Fruit fly (Drosophila melanogaster) whole organism, embryonic: ENCODE measurements around the gene CG5346.

Experiments
- CG10147 ChIP-seq: fragments of 200-800 bp; sonication (Bioruptor generic); optimal IDR thresholded peaks from 2 replicates; lab custom pipeline; 2019; ENCODE audit warnings: missing biosample characterization, mild to moderate bottlenecking, missing genetic modification characterization, moderate library complexity
- CG10366 ChIP-seq: fragments of 200-800 bp; sonication (Bioruptor generic); IDR thresholded peaks from 2 replicates; pipeline ENCODE4 v1.3.6; 2022; ENCODE audit warnings: missing biosample characterization, missing genetic modification characterization
- CG10462 ChIP-seq: fragments of 200-800 bp; sonication (Bioruptor generic); optimal IDR thresholded peaks from 2 replicates; lab custom pipeline; 2016; ENCODE audit warnings: missing biosample characterization, missing genetic modification characterization
- CG12155 ChIP-seq: fragments of 200-800 bp; sonication (Bioruptor generic); optimal IDR thresholded peaks from 3 replicates; lab custom pipeline; 2016; ENCODE audit warnings: missing biosample characterization, missing genetic modification characterization
- CG12659 ChIP-seq: fragments of 200-800 bp; sonication (Bioruptor generic); optimal IDR thresholded peaks from 3 replicates; lab custom pipeline; 2017; ENCODE audit warnings: mild to moderate bottlenecking, missing biosample characterization, missing genetic modification reagents, missing genetic modification characterization
- CG13424 ChIP-seq: fragments of 200-800 bp; sonication (Bioruptor generic); optimal IDR thresholded peaks from 2 replicates; lab custom pipeline; 2019; ENCODE audit warnings: missing biosample characterization, mild to moderate bottlenecking, missing genetic modification characterization, moderate library complexity
- CG13624 ChIP-seq: fragments of 200-800 bp; sonication (Bioruptor generic); optimal IDR thresholded peaks from 2 replicates; lab custom pipeline; 2016; ENCODE audit warnings: missing biosample characterization, missing genetic modification characterization
- CG15269 ChIP-seq: fragments of 200-800 bp; sonication (Bioruptor generic); optimal IDR thresholded peaks from 2 replicates; lab custom pipeline; 2018; ENCODE audit warnings: missing biosample characterization, mild to moderate bottlenecking, missing genetic modification characterization, moderate library complexity
- CG15696 ChIP-seq: fragments of 200-800 bp; sonication (Bioruptor generic); optimal IDR thresholded peaks from 2 replicates; lab custom pipeline; 2019; ENCODE audit warnings: missing biosample characterization, mild to moderate bottlenecking, missing genetic modification characterization, moderate library complexity
- CG1832 ChIP-seq: fragments of 200-800 bp; sonication (Bioruptor generic); optimal IDR thresholded peaks from 2 replicates; lab custom pipeline; 2017; ENCODE audit warnings: missing biosample characterization, mild to moderate bottlenecking, missing genetic modification characterization, inconsistent platforms
- CG18599 ChIP-seq: fragments of 200-800 bp; sonication (Bioruptor generic); optimal IDR thresholded peaks from 3 replicates; lab custom pipeline; 2017; ENCODE audit warnings: missing biosample characterization, missing genetic modification characterization, mild to moderate bottlenecking, moderate library complexity, missing genetic modification reagents
- CG2889 ChIP-seq: fragments of 200-800 bp; sonication (Bioruptor generic); IDR thresholded peaks from 3 replicates; pipeline ENCODE4 v1.3.6; 2022; ENCODE audit warnings: missing biosample characterization, missing genetic modification characterization
- CG3065 ChIP-seq: fragments of 200-800 bp; sonication (Bioruptor generic); optimal IDR thresholded peaks from 2 replicates; lab custom pipeline; 2016; ENCODE audit warnings: missing biosample characterization, missing genetic modification characterization
- CG3407 ChIP-seq: fragments of 200-800 bp; sonication (Bioruptor generic); optimal IDR thresholded peaks from 2 replicates; lab custom pipeline; 2018; ENCODE audit warnings: missing biosample characterization, mild to moderate bottlenecking, missing genetic modification characterization
- CG4360 ChIP-seq: fragments of 200-800 bp; sonication (Bioruptor generic); IDR thresholded peaks from 2 replicates; pipeline ENCODE4 v1.3.6; 2022; ENCODE audit warnings: missing biosample characterization, missing genetic modification characterization
- CG5180 ChIP-seq: fragments of 200-800 bp; sonication (Bioruptor generic); optimal IDR thresholded peaks from 3 replicates; lab custom pipeline; 2017; ENCODE audit warnings: missing biosample characterization, missing genetic modification characterization, mild to moderate bottlenecking, moderate library complexity, missing genetic modification reagents
- CG7556 ChIP-seq: fragments of 200-800 bp; sonication (Bioruptor generic); optimal IDR thresholded peaks from 2 replicates; lab custom pipeline; 2017; ENCODE audit warnings: missing biosample characterization, mild to moderate bottlenecking, missing genetic modification characterization
- CG8290 ChIP-seq, 3 experiments: fragments of 200-800 bp; sonication (Bioruptor generic); optimal IDR thresholded peaks; 2 replicates each; lab custom pipeline; 2016 to 2019; ENCODE audit warnings: missing biosample characterization in 3 of 3, missing genetic modification characterization in 3 of 3, mild to moderate bottlenecking in 2 of 3, moderate library complexity in 1 of 3
- CG8924 ChIP-seq: fragments of 200-800 bp; optimal IDR thresholded peaks from 3 replicates; lab custom pipeline; 2019; ENCODE audit warnings: missing biosample characterization, mild to moderate bottlenecking, missing genetic modification characterization, moderate library complexity
- Dek ChIP-seq: fragments of 200-800 bp; sonication (Bioruptor generic); optimal IDR thresholded peaks from 3 replicates; lab custom pipeline; 2019; ENCODE audit warnings: missing biosample characterization, mild to moderate bottlenecking, missing genetic modification characterization, moderate library complexity
- Fer3 ChIP-seq: fragments of 200-800 bp; sonication (Bioruptor generic); optimal IDR thresholded peaks from 2 replicates; lab custom pipeline; 2018; ENCODE audit warnings: missing biosample characterization, mild to moderate bottlenecking, missing genetic modification characterization, moderate library complexity
- H2.0 ChIP-seq: fragments of 200-800 bp; sonication (Bioruptor generic); IDR thresholded peaks from 2 replicates; pipeline ENCODE4 v1.3.6; 2022; ENCODE audit warnings: missing biosample characterization, missing genetic modification characterization
- Hsf ChIP-seq: fragments of 200-800 bp; sonication (Bioruptor generic); optimal IDR thresholded peaks from 3 replicates; lab custom pipeline; 2016; ENCODE audit warnings: missing biosample characterization, missing genetic modification characterization
- NC2β ChIP-seq: fragments of 200-800 bp; sonication (Bioruptor generic); optimal IDR thresholded peaks from 2 replicates; lab custom pipeline; 2016; ENCODE audit warnings: missing biosample characterization, missing genetic modification characterization
- Nf-YA ChIP-seq: fragments of 200-800 bp; sonication (Bioruptor generic); IDR thresholded peaks from 2 replicates; pipeline ENCODE4 v1.3.6; 2022; ENCODE audit warnings: missing biosample characterization, missing genetic modification characterization
- Nf-YC ChIP-seq: fragments of 200-800 bp; optimal IDR thresholded peaks from 3 replicates; lab custom pipeline; 2019; ENCODE audit warnings: missing biosample characterization, mild to moderate bottlenecking, missing genetic modification characterization, moderate library complexity
- Oaz ChIP-seq: fragments of 200-800 bp; sonication (Bioruptor generic); IDR thresholded peaks from 2 replicates; pipeline ENCODE4 v1.3.6; 2022; ENCODE audit warnings: missing biosample characterization, missing genetic modification characterization
- Rx ChIP-seq: fragments of 200-800 bp; sonication (Bioruptor generic); IDR thresholded peaks from 2 replicates; pipeline ENCODE4 v1.3.6; 2022; ENCODE audit warnings: missing biosample characterization, missing genetic modification characterization
- Sox100B ChIP-seq: fragments of 200-800 bp; sonication (Bioruptor generic); optimal IDR thresholded peaks from 3 replicates; lab custom pipeline; 2018; ENCODE audit warnings: missing biosample characterization, mild to moderate bottlenecking, missing genetic modification characterization
- Ssrp ChIP-seq: fragments of 200-800 bp; sonication (Bioruptor generic); optimal IDR thresholded peaks from 2 replicates; lab custom pipeline; 2018; ENCODE audit warnings: missing biosample characterization, mild to moderate bottlenecking, missing genetic modification characterization, moderate library complexity
- ase ChIP-seq: fragments of 200-800 bp; sonication (Bioruptor generic); IDR thresholded peaks from 3 replicates; pipeline ENCODE4 v1.3.6; 2022; ENCODE audit warnings: missing biosample characterization, missing genetic modification characterization
- az2 ChIP-seq: fragments of 200-800 bp; sonication (Bioruptor generic); optimal IDR thresholded peaks from 3 replicates; lab custom pipeline; 2016; ENCODE audit warnings: missing biosample characterization, missing genetic modification characterization
- chm ChIP-seq: fragments of 200-800 bp; sonication (Bioruptor generic); IDR thresholded peaks from 2 replicates; pipeline ENCODE4 v1.3.6; 2022; ENCODE audit warnings: missing biosample characterization, missing genetic modification characterization
- chn ChIP-seq: fragments of 200-800 bp; sonication (Bioruptor generic); optimal IDR thresholded peaks from 2 replicates; lab custom pipeline; 2016; ENCODE audit warnings: missing biosample characterization, missing genetic modification characterization
- ci ChIP-seq: fragments of 200-800 bp; sonication (Bioruptor generic); IDR thresholded peaks from 3 replicates; pipeline ENCODE4 v1.3.6; 2022; ENCODE audit warnings: missing biosample characterization, missing genetic modification characterization
- fd96Cb ChIP-seq: fragments of 200-800 bp; sonication (Bioruptor generic); optimal IDR thresholded peaks from 2 replicates; lab custom pipeline; 2018; ENCODE audit warnings: missing biosample characterization, mild to moderate bottlenecking, missing genetic modification characterization, moderate library complexity
- hb ChIP-seq: fragments of 200-800 bp; sonication (Bioruptor generic); IDR thresholded peaks from 3 replicates; pipeline ENCODE4 v1.3.6; 2022; ENCODE audit warnings: missing biosample characterization, missing genetic modification characterization; ENCODE audit not compliant: partially characterized antibody
- ind ChIP-seq: fragments of 200-800 bp; sonication (Bioruptor generic); optimal IDR thresholded peaks from 3 replicates; lab custom pipeline; 2016; ENCODE audit warnings: missing biosample characterization, missing genetic modification characterization
- lmd ChIP-seq: fragments of 200-800 bp; sonication (Bioruptor generic); IDR thresholded peaks from 2 replicates; pipeline ENCODE4 v1.3.6; 2022; ENCODE audit warnings: missing biosample characterization, missing genetic modification characterization
- phol ChIP-seq: fragments of 200-800 bp; sonication (Bioruptor generic); optimal IDR thresholded peaks from 3 replicates; lab custom pipeline; 2018; ENCODE audit warnings: missing biosample characterization, mild to moderate bottlenecking, missing genetic modification characterization, moderate library complexity
- ranshi ChIP-seq: fragments of 200-800 bp; sonication (Bioruptor generic); IDR thresholded peaks from 2 replicates; pipeline ENCODE4 v1.3.6; 2022; ENCODE audit warnings: missing biosample characterization, missing genetic modification characterization
- sc ChIP-seq, 3 experiments: fragments of >200 bp in 2 of 3; fragments of 200-800 bp in 1 of 3; sonication (Bioruptor generic) in 1 of 3; optimal IDR thresholded peaks; 2 replicates in 2 of 3; 3 replicates in 1 of 3; lab custom pipeline; 2017; ENCODE audit warnings: mild to moderate bottlenecking in 1 of 3, missing biosample characterization in 1 of 3, missing genetic modification characterization in 1 of 3, missing genetic modification reagents in 1 of 3
- sens-2 ChIP-seq: fragments of 200-800 bp; sonication (Bioruptor generic); IDR thresholded peaks from 2 replicates; pipeline ENCODE4 v1.3.6; 2022; ENCODE audit warnings: missing biosample characterization, missing genetic modification characterization
- sisA ChIP-seq: fragments of 200-800 bp; sonication (Bioruptor generic); IDR thresholded peaks from 2 replicates; pipeline ENCODE4 v1.3.6; 2022; ENCODE audit warnings: missing biosample characterization, missing genetic modification characterization
- tap ChIP-seq: fragments of 200-800 bp; optimal IDR thresholded peaks from 3 replicates; lab custom pipeline; 2019; ENCODE audit warnings: missing biosample characterization, mild to moderate bottlenecking, missing genetic modification characterization, moderate library complexity
- trem ChIP-seq: fragments of 200-800 bp; optimal IDR thresholded peaks from 3 replicates; lab custom pipeline; 2019; ENCODE audit warnings: missing biosample characterization, mild to moderate bottlenecking, missing genetic modification characterization, moderate library complexity

CG5346 gene

DNA sequence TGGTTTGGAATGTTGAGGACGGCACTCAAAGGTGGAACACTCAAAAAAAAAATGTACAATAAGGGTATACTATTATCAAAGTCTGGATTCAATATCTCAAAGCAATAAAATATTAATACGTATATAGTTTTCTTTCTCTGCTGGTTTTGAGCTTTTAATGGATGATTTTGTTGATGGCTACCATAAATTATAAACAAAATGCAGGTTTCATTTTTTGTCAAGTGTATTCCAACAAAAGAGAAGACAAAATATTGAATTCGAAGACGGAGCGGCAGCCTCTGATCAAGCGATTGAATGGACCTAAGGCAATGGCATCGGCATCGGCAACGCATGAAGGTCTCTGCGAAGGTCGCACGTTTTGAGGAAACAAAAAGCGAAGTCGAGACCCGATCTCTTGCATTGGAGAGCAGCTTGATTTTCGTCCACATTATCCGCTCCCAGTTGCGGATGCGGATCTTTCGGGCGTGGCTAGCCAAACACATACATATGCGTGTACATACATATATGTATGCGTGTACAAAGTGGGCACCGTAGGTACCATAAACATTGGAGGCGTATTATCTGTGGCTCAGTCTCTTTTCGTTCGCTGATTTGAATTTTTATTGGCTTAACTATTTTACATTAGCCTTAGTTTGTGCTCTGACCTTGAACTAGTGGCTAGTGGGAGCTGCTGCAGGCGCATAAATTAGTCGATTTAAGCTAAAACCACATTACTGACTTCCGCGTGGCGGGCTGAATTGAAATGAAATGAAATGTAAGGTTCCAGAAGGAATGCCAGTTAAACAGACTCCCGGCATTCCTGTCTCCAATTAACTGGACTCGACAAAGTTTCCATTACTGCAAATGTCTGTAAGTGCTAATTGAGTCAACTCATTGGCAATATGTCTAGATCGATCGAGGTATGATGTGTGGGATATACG lies 8.3 kb upstream of the CG5346 start (continued):
- TF ChIP-seq az2 (peak; percentile 29), Sox100B (GFP tag; lab: Kevin White, UChicago) (peak; percentile 5), Dek (tag; lab: Kevin White, UChicago) (peak; percentile 9), fd96Cb (peak; percentile 20), ci (GFP tag; lab: Robert Waterston, UW) (peak; percentile 62; the same call in 1 of the 3 replicates), Rx (0 out of 2 replicates have a peak, but pooled peaks have one; percentile 5), ranshi (GFP tag; lab: Robert Waterston, UW) (peak; percentile 46; the same call in 1 of the 2 replicates), sens-2 (GFP tag; lab: Robert Waterston, UW) (0 out of 2 replicates have a peak, but pooled peaks have one; percentile 28), CG10366 (GFP tag; lab: Robert Waterston, UW) (peak; percentile 50), CG12659 (peak; percentile 34), Ssrp (tag; lab: Kevin White, UChicago) (peak; percentile 23), CG2889 (GFP tag; lab: Robert Waterston, UW) (0 out of 3 replicates have a peak, but pooled peaks have one; percentile 30), phol (tag; lab: Kevin White, UChicago) (peak; percentile 54), CG15696 (tag; lab: Kevin White, UChicago) (no peak), Fer3 (tag; lab: Kevin White, UChicago) (peak; percentile 37), CG8290 (GFP tag; optimal IDR thresholded peaks at IDR 0.05; lab: Kevin White, UChicago) (no peak), CG8290 (tag; optimal IDR thresholded peaks at IDR 0.05; lab: Kevin White, UChicago) (no peak), CG4360 (GFP tag; lab: Robert Waterston, UW) (no peak), CG18599 (GFP tag; lab: Kevin White, UChicago) (peak; percentile 37), CG12155 (peak; percentile 5), CG8924 (tag; lab: Kevin White, UChicago) (peak; percentile 50), Oaz (peak; percentile 40; the same call in 1 of the 2 replicates), CG1832 (no peak), chn (GFP tag; lab: Kevin White, UChicago) (no peak), NC2β (no peak), H2.0 (0 out of 2 replicates have a peak, but pooled peaks have one; percentile 9), CG3065 (GFP tag; lab: Kevin White, UChicago) (no peak), CG13624 (GFP tag; lab: Kevin White, UChicago) (no peak), CG15269 (tag; lab: Kevin White, UChicago) (peak; percentile 79), CG3407 (GFP tag; lab: Kevin White, UChicago) (no peak), Nf-YC (tag; lab: Kevin White, UChicago) (no peak), Nf-YA (GFP tag; lab: Robert Waterston, UW) (0 out of 2 replicates have a peak, but pooled peaks have one; percentile 20), CG5180 (GFP tag; lab: Kevin White, UChicago) (peak; percentile 27), ase (GFP tag; lab: Robert Waterston, UW) (peak; percentile 54; the same call in 1 of the 3 replicates), CG10147 (peak; percentile 9), ind (peak; percentile 22), trem (tag; lab: Kevin White, UChicago) (no peak), chm (GFP tag; lab: Robert Waterston, UW) (0 out of 2 replicates have a peak, but pooled peaks have one; percentile 6), CG10462 (no peak), sc (optimal IDR thresholded peaks at IDR 0.05; lab: Kevin White, UChicago) (no peak), sc (GFP tag; optimal IDR thresholded peaks at IDR 0.05; lab: Kevin White, UChicago) (no peak), CG7556 (GFP tag; lab: Kevin White, UChicago) (peak; percentile 39), CG13424 (tag; lab: Kevin White, UChicago) (peak; percentile 48), Hsf (peak; percentile 10), lmd (GFP tag; lab: Robert Waterston, UW) (peak; percentile 39; the same call in 1 of the 2 replicates), sisA (GFP tag; lab: Robert Waterston, UW) (peak; percentile 37; the same call in 1 of the 2 replicates), tap (tag; lab: Kevin White, UChicago) (peak; percentile 37), hb (GFP tag; lab: Robert Waterston, UW) (no peak)
